Fruit fly (Drosophila melanogaster): Measurements from ENCODE around the gene corto.

DNA sequence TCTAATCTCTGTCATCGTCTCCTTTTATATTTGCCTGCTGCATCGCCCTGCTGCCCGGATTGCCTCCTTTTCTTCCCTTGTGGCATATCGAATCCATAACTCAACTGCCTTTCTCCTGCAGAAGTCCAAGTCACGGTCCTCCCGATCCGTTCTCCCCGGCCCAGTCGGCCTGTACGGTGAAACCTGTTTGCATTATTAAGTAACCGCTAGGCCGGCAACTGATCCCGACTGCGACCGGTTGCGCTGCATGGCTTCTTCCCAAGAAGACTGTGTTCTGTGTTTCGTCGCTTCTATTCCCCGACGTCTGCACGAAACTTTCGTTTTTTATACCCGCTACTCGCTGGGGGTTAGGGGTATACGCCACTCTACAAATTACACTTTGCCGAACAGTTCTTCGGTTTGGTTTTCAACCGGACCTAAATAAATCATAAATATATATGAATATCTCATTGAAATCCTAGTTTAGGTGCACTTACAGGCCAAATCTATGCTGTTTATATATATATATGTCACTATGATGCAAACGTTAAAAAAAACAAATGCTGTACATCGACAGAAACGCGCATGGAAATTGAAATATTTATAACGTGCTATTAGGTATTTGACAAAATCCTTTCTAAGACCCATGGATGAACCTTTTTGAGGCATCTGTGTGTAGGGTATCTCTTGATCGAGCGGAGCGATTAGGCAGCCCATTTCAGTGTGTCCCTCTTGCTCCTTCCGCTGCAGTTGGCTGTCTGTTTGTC, 2.8 kb upstream of the corto start:
- no peak for TF ChIP-seq CG12605 (GFP tag; IDR thresholded peaks at IDR 0.05)
- no peak for TF ChIP-seq CG13204 (GFP tag; optimal IDR thresholded peaks at IDR 0.05)
- no peak; the same call in 1 of the 2 replicates for TF ChIP-seq Ets98B (GFP tag; IDR thresholded peaks at IDR 0.05)
- peak; percentile 83 for TF ChIP-seq CG34367 (tag; optimal IDR thresholded peaks at IDR 0.05)
- peak; percentile 92 for TF ChIP-seq CG9948 (tag; optimal IDR thresholded peaks at IDR 0.05)
- no peak for TF ChIP-seq CG10348 (GFP tag; IDR thresholded peaks at IDR 0.05)
- TF ChIP-seq Pif1A (GFP tag; optimal IDR thresholded peaks at IDR 0.05) = peak; percentile 69
- TF ChIP-seq Pif1B (GFP tag; optimal IDR thresholded peaks at IDR 0.05) = peak; percentile 76
- no peak for TF ChIP-seq CG4496 (GFP tag; IDR thresholded peaks at IDR 0.05)
- TF ChIP-seq EcR (GFP tag; optimal IDR thresholded peaks at IDR 0.05) = peak; percentile 66
